Worm (Caenorhabditis elegans) whole organism, L4 larva: ENCODE results near the gene sid-5.

ENCODE experiments used
- aha-1 ChIP-seq: fragments of 150-350 bp; peaks from one replicate; lab custom pipeline; 2014; ENCODE audit warnings: missing biosample characterization, missing genetic modification characterization
- aly-2 ChIP-seq: sonication (generic microtip); optimal IDR thresholded peaks from 2 replicates; lab custom pipeline; 2018; ENCODE audit warnings: missing biosample characterization, missing genetic modification characterization
- dpl-1 ChIP-seq: fragments of 150-350 bp; optimal IDR thresholded peaks from 2 replicates; lab custom pipeline; 2014; ENCODE audit warnings: missing biosample characterization, missing genetic modification reagents, missing genetic modification characterization
- nhr-237 ChIP-seq: sonication (generic microtip); optimal IDR thresholded peaks from 2 replicates; lab custom pipeline; 2017; ENCODE audit warnings: missing biosample characterization, missing genetic modification characterization
- skn-1 ChIP-seq: fragments of 150-350 bp; optimal IDR thresholded peaks from 2 replicates; lab custom pipeline; 2014; ENCODE audit warnings: missing biosample characterization, missing genetic modification characterization

- TF ChIP-seq aly-2 (tag; lab: Kevin White, UChicago) (no peak), skn-1 (tag; lab: Kevin White, UChicago) (no peak), aha-1 (tag; lab: Kevin White, UChicago) (no peak), nhr-237 (tag; lab: Kevin White, UChicago) (no peak), dpl-1 (GFP tag; lab: Kevin White, UChicago) (no peak)
Observed at ce11 chrX:6885227-6885853, 19.2 kb upstream of the sid-5 start, which contains the start of gene F41C6.7.
